Worm (Caenorhabditis elegans): ENCODE measurements around the gene F18G5.1.

- TF ChIP-seq elt-4 (tag; optimal IDR thresholded peaks at IDR 0.05) (no peak), ceh-30 (tag; optimal IDR thresholded peaks at IDR 0.05) (no peak), syd-9 (tag; optimal IDR thresholded peaks at IDR 0.05) (no peak), pqm-1 (tag; optimal IDR thresholded peaks at IDR 0.05) (no peak), sox-2 (GFP tag; IDR thresholded peaks at IDR 0.05) (no peak), ceh-19 (GFP tag; optimal IDR thresholded peaks at IDR 0.05) (no peak), nhr-11 (tag; optimal IDR thresholded peaks at IDR 0.05) (no peak), ahr-1 (tag; optimal IDR thresholded peaks at IDR 0.05) (no peak), ceh-24 (tag; optimal IDR thresholded peaks at IDR 0.05) (no peak)
These were observed 45.7 kb upstream of the F18G5.1 start, which contains the start of gene C35B8.3 for ce11 chrX:9213873-9214341.
